Worm (Caenorhabditis elegans) whole organism, young adult: Measurements from ENCODE around the gene rabn-5.

Experiments used
- C17E4.6 ChIP-seq: fragments of 200-800 bp; sonication (Bioruptor generic); IDR thresholded peaks from 2 replicates; pipeline ENCODE4 v1.3.6; 2022; ENCODE audit warnings: missing genetic modification reagents, missing genetic modification characterization, missing compliant biosample characterization
- D2030.7 ChIP-seq: fragments of 200-800 bp; sonication (Bioruptor generic); IDR thresholded peaks from 2 replicates; pipeline ENCODE4 v1.3.6; 2022; ENCODE audit warnings: missing genetic modification reagents, missing genetic modification characterization, missing compliant biosample characterization
- F10E7.11 ChIP-seq: sonication (generic microtip); optimal IDR thresholded peaks from 2 replicates; lab custom pipeline; 2017; ENCODE audit warnings: mild to moderate bottlenecking, missing genetic modification characterization, moderate library complexity, missing compliant biosample characterization
- F23B12.7 ChIP-seq: sonication (generic microtip); optimal IDR thresholded peaks from 2 replicates; lab custom pipeline; 2017; ENCODE audit warnings: missing genetic modification characterization, mild to moderate bottlenecking, missing compliant biosample characterization, antibody characterized with exemption, moderate library complexity; ENCODE audit not compliant: insufficient read depth
- F49E8.2 ChIP-seq: sonication (generic microtip); optimal IDR thresholded peaks from 3 replicates; lab custom pipeline; 2017; ENCODE audit warnings: missing genetic modification characterization, mild to moderate bottlenecking, missing compliant biosample characterization, antibody characterized with exemption, moderate library complexity; ENCODE audit not compliant: insufficient read depth
- K11D2.4 ChIP-seq: fragments of 200-800 bp; sonication (Bioruptor generic); IDR thresholded peaks from 2 replicates; pipeline ENCODE4 v1.3.6; 2022; ENCODE audit warnings: missing genetic modification reagents, missing genetic modification characterization, missing compliant biosample characterization
- Y53F4B.3 ChIP-seq: fragments of 200-800 bp; sonication (Bioruptor generic); IDR thresholded peaks from 2 replicates; pipeline ENCODE4 v1.3.6; 2022; ENCODE audit warnings: missing genetic modification reagents, missing genetic modification characterization, missing compliant biosample characterization
- Y79H2A.3 ChIP-seq: fragments of 200-800 bp; sonication (Bioruptor generic); conservative IDR thresholded peaks from 2 replicates; pipeline ENCODE4 v1.3.6; 2022; ENCODE audit warnings: missing genetic modification reagents, missing genetic modification characterization, missing compliant biosample characterization
- Y95B8A.8 ChIP-seq: fragments of 200-800 bp; sonication (Bioruptor generic); IDR thresholded peaks from 2 replicates; pipeline ENCODE4 v1.3.6; 2022; ENCODE audit warnings: missing genetic modification reagents, missing genetic modification characterization, missing compliant biosample characterization
- aptf-3 ChIP-seq: fragments of 200-800 bp; sonication (Bioruptor generic); IDR thresholded peaks from 2 replicates; pipeline ENCODE4 v1.3.6; 2022; ENCODE audit warnings: missing genetic modification characterization, missing compliant biosample characterization
- attf-5 ChIP-seq: fragments of 200-800 bp; sonication (Bioruptor generic); optimal IDR thresholded peaks from 2 replicates; lab custom pipeline; 2018; ENCODE audit warnings: mild to moderate bottlenecking, missing genetic modification characterization, missing compliant biosample characterization
- attf-6 ChIP-seq: fragments of 200-800 bp; sonication (Bioruptor generic); IDR thresholded peaks from 2 replicates; pipeline ENCODE4 v1.3.6; 2022; ENCODE audit warnings: missing genetic modification reagents, missing genetic modification characterization, missing compliant biosample characterization
- bed-1 ChIP-seq: fragments of 200-800 bp; sonication (Bioruptor generic); IDR thresholded peaks from 2 replicates; pipeline ENCODE4 v1.3.6; 2022; ENCODE audit warnings: missing genetic modification reagents, missing genetic modification characterization, missing compliant biosample characterization
- cebp-2 ChIP-seq: fragments of 200-800 bp; sonication (Bioruptor generic); IDR thresholded peaks from 2 replicates; pipeline ENCODE4 v1.3.6; 2022; ENCODE audit warnings: missing genetic modification characterization, missing compliant biosample characterization
- ceh-27 ChIP-seq: fragments of 200-800 bp; sonication (Bioruptor generic); optimal IDR thresholded peaks from 2 replicates; lab custom pipeline; 2018; ENCODE audit warnings: mild to moderate bottlenecking, missing genetic modification characterization, moderate library complexity, missing compliant biosample characterization
- ceh-58 ChIP-seq: fragments of 200-800 bp; sonication (Bioruptor generic); IDR thresholded peaks from 2 replicates; pipeline ENCODE4 v1.3.6; 2022; ENCODE audit warnings: missing genetic modification characterization, missing compliant biosample characterization
- dpff-1 ChIP-seq: sonication (generic microtip); optimal IDR thresholded peaks from 2 replicates; lab custom pipeline; 2017; ENCODE audit warnings: mild to moderate bottlenecking, missing genetic modification characterization, missing compliant biosample characterization
- egrh-3 ChIP-seq: fragments of 200-800 bp; sonication (Bioruptor generic); IDR thresholded peaks from 2 replicates; pipeline ENCODE4 v1.3.6; 2022; ENCODE audit warnings: missing genetic modification reagents, missing genetic modification characterization, missing compliant biosample characterization
- ets-4 ChIP-seq: fragments of 200-800 bp; sonication (Bioruptor generic); optimal IDR thresholded peaks from 2 replicates; lab custom pipeline; 2018; ENCODE audit warnings: mild to moderate bottlenecking, missing genetic modification characterization, missing compliant biosample characterization
- gei-17 ChIP-seq: fragments of 200-800 bp; sonication (Bioruptor generic); optimal IDR thresholded peaks from 2 replicates; lab custom pipeline; 2018; ENCODE audit warnings: mild to moderate bottlenecking, missing genetic modification characterization, missing compliant biosample characterization
- him-1 ChIP-seq: sonication (generic microtip); optimal IDR thresholded peaks from 2 replicates; lab custom pipeline; 2016; ENCODE audit warnings: missing genotype, missing genetic modification reagents, missing genetic modification characterization, missing compliant biosample characterization
- hlh-12 ChIP-seq: sonication (generic microtip); optimal IDR thresholded peaks from 2 replicates; lab custom pipeline; 2016; ENCODE audit warnings: missing genetic modification characterization, missing compliant biosample characterization
- hmg-1.2 ChIP-seq: fragments of 200-800 bp; sonication (Bioruptor generic); IDR thresholded peaks from 2 replicates; pipeline ENCODE4 v1.3.6; 2022; ENCODE audit warnings: missing genetic modification reagents, missing genetic modification characterization, missing compliant biosample characterization
- hsf-1 ChIP-seq: fragments of 200-800 bp; sonication (Bioruptor generic); IDR thresholded peaks from 2 replicates; pipeline ENCODE4 v1.3.6; 2022; ENCODE audit warnings: missing genetic modification reagents, missing genetic modification characterization, missing compliant biosample characterization
- lin-35 ChIP-seq, 3 experiments: fragments of 150-350 bp in 2 of 3; sonication (generic microtip) in 1 of 3; optimal IDR thresholded peaks; 2 replicates each; lab custom pipeline; 2014 to 2018; ENCODE audit warnings: missing biosample characterization in 3 of 3, missing genetic modification characterization in 3 of 3, missing genetic modification reagents in 3 of 3
- madf-6 ChIP-seq: fragments of 200-800 bp; sonication (Bioruptor generic); IDR thresholded peaks from 2 replicates; pipeline ENCODE4 v1.3.6; 2022; ENCODE audit warnings: missing genetic modification reagents, missing genetic modification characterization, missing compliant biosample characterization
- mel-28 ChIP-seq: sonication (generic microtip); optimal IDR thresholded peaks from 2 replicates; lab custom pipeline; 2016; ENCODE audit warnings: borderline replicate concordance, mild to moderate bottlenecking, missing genetic modification characterization, missing compliant biosample characterization
- nfya-2 ChIP-seq: fragments of 200-800 bp; sonication (Bioruptor generic); IDR thresholded peaks from 2 replicates; pipeline ENCODE4 v1.3.6; 2022; ENCODE audit warnings: missing genetic modification reagents, missing genetic modification characterization, missing compliant biosample characterization
- rec-8 ChIP-seq, 2 experiments: sonication (generic microtip); optimal IDR thresholded peaks; 2 replicates each; lab custom pipeline; 2016; ENCODE audit warnings: mild to moderate bottlenecking in 2 of 2, missing genetic modification characterization in 2 of 2, missing genetic modification reagents in 2 of 2, missing genotype in 2 of 2, missing biosample characterization in 1 of 2, missing compliant biosample characterization in 1 of 2, moderate library complexity in 1 of 2
- rpc-1 ChIP-seq, 2 experiments: fragments of 150-350 bp in 1 of 2; sonication (generic microtip) in 1 of 2; optimal IDR thresholded peaks; 2 replicates each; lab custom pipeline; 2014 to 2018; ENCODE audit warnings: missing biosample characterization in 1 of 2, missing genetic modification characterization in 1 of 2, missing genetic modification reagents in 1 of 2, missing genotype in 1 of 2
- zim-3 ChIP-seq: sonication (generic microtip); optimal IDR thresholded peaks from 2 replicates; lab custom pipeline; 2017; ENCODE audit warnings: mild to moderate bottlenecking, missing genetic modification characterization, moderate library complexity, missing compliant biosample characterization
- ztf-25 ChIP-seq: fragments of 200-800 bp; sonication (Bioruptor generic); IDR thresholded peaks from 2 replicates; pipeline ENCODE4 v1.3.6; 2022; ENCODE audit warnings: missing genetic modification reagents, missing genetic modification characterization, missing compliant biosample characterization

Gene rabn-5

ce11 chrIII:5882284-5882683, 17.9 kb downstream of the rabn-5 start (continued):
- TF ChIP-seq rpc-1 (optimal IDR thresholded peaks at IDR 0.05; lab: Kevin White, UChicago) (no peak), rpc-1 (tag; optimal IDR thresholded peaks at IDR 0.05; lab: Kevin White, UChicago) (no peak), cebp-2 (GFP tag; lab: Robert Waterston, UW) (no peak)

DNA sequence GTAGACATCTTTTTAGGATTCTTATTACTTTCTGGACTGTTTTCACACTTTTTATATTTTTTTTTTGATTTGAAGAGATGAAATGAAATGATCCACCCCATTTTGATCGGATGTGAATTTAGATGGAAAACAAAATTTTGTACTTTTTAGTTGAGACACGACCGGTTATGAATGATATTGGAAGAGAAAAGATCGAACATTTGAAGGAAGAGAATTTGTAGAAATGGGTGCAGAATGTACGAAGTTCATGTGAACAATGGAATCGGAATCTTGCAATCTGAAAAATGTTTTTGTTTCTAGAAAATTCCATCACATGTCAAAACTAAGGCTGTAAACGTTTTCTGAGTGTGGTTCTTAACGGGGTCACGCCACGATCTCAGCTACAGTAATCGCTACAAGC, 18.5 kb downstream of the rabn-5 start, which contains the start of gene F01F1.14:
Gene F01F1.14 (minus strand): TSS at position 101 of the 400 bp plus-strand sequence.
- TF ChIP-seq hsf-1 (no peak), attf-5 (GFP tag; lab: Kevin White, UChicago) (no peak), bed-1 (no peak), madf-6 (GFP tag; lab: Robert Waterston, UW) (no peak), F10E7.11 (tag; lab: Kevin White, UChicago) (no peak), C17E4.6 (GFP tag; lab: Robert Waterston, UW) (no peak), ets-4 (GFP tag; lab: Kevin White, UChicago) (no peak), F23B12.7 (tag; lab: Kevin White, UChicago) (no peak), nfya-2 (GFP tag; lab: Robert Waterston, UW) (no peak), rec-8 (tag; optimal IDR thresholded peaks at IDR 0.05; lab: Kevin White, UChicago) (no peak), F49E8.2 (tag; lab: Kevin White, UChicago) (no peak)

DNA sequence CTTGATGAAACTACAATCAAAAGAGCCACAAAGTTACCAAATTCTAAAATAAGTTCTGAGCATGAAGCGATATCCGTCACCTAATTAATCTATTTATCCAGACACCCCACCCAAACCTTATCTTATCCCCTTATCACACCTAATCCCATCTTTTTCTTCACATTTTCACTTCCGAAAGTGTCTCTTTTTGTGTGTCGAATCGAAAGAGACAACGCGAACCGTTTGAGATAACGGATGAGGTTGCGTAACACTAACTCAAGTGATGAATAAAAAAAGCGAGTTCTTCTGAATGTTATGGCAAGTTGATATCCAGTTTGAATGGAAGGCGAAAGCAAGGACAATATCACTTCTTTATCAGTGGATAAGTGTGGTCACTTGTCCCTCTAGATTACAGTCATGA, 19.2 kb downstream of the rabn-5 start:
- no peak for TF ChIP-seq gei-17 (GFP tag; lab: Kevin White, UChicago)
- TF ChIP-seq mel-28 (tag; lab: Kevin White, UChicago): no peak
- TF ChIP-seq Y79H2A.3 (GFP tag; lab: Robert Waterston, UW): no peak
- no peak for TF ChIP-seq hlh-12 (tag; lab: Kevin White, UChicago)
- no peak for TF ChIP-seq egrh-3
- TF ChIP-seq Y95B8A.8 (GFP tag; lab: Robert Waterston, UW): no peak

- TF ChIP-seq madf-6 (GFP tag; lab: Robert Waterston, UW) (no peak), ceh-27 (GFP tag; lab: Kevin White, UChicago) (no peak)
Observed at ce11 chrIII:5884007-5884406, 19.7 kb downstream of the rabn-5 start, which contains the start of gene C28H8.5. TSS of gene C28H8.5 (plus strand) at chrIII:5884307.

DNA sequence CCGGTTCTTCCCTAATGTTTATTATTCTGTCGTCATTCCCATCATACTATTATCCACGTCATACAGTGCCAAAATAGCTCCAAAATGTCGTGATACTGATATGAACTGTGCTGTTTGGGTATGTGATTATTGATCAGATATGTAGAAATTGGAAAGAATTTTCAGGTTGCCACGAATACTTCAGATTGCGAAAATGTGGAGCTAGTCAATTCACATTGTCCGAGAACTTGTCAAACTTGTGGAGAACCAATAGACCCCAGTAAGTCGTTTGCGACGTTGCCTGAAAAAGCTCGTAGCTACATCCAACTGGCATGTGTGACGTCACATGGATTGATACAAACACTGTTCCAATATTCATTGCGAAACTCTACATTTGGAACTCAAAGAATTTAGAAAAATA, 20.1 kb downstream of the rabn-5 start:
- TF ChIP-seq D2030.7 (GFP tag; lab: Robert Waterston, UW): no peak
- no peak for TF ChIP-seq Y53F4B.3 (GFP tag; lab: Robert Waterston, UW)
- no peak for TF ChIP-seq ceh-58 (GFP tag; lab: Robert Waterston, UW)
- no peak for TF ChIP-seq lin-35 (GFP tag; optimal IDR thresholded peaks at IDR 0.05; lab: Kevin White, UChicago)
- no peak for TF ChIP-seq him-1

- no peak for TF ChIP-seq gei-17 (GFP tag; lab: Kevin White, UChicago)
- TF ChIP-seq zim-3: no peak
- TF ChIP-seq aptf-3: no peak
- no peak for TF ChIP-seq attf-6 (GFP tag; lab: Robert Waterston, UW)
- TF ChIP-seq ztf-25: no peak
- no peak for TF ChIP-seq dpff-1 (tag; lab: Kevin White, UChicago)
- TF ChIP-seq ceh-27 (GFP tag; lab: Kevin White, UChicago): no peak
- TF ChIP-seq Y95B8A.8 (GFP tag; lab: Robert Waterston, UW): no peak
- TF ChIP-seq K11D2.4 (GFP tag; lab: Robert Waterston, UW): no peak
- no peak for TF ChIP-seq hmg-1.2
- TF ChIP-seq Y79H2A.3 (GFP tag; lab: Robert Waterston, UW): no peak
Observed at ce11 chrIII:5886893-5887292, 22.5 kb downstream of the rabn-5 start, which contains the start of gene C28H8.7. TSS of gene C28H8.7 (minus strand) at chrIII:5886993.
